Worm (Caenorhabditis elegans): ENCODE measurements around the gene str-178.

str-178 gene

DNA sequence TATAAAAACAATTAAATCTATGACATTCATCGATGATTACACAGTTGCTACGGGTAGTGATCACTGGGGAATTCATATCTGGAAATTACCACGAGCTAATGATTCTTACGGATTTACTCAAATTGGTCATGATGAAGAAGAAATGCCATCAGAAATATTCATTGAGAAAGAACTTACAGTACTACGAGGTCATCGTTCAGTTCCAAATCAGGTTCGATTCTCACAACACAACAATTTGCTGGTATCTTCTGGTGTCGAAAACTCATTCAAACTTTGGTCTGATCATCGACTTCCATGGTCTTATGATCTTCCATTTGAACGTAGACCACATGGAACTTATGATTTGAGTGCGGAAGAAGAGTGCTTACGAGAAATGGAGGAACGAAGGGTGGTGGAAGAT lies 9.8 kb downstream of the str-178 start:
- TF ChIP-seq atf-7 (tag; optimal IDR thresholded peaks at IDR 0.05) (no peak), efl-1 (GFP tag; optimal IDR thresholded peaks at IDR 0.05) (no peak), hmg-20 (GFP tag; IDR thresholded peaks at IDR 0.05) (no peak), ceh-100 (GFP tag; IDR thresholded peaks at IDR 0.05) (no peak), madf-3 (GFP tag; IDR thresholded peaks at IDR 0.05) (no peak), T07F8.4 (tag; optimal IDR thresholded peaks at IDR 0.05) (no peak), attf-3 (GFP tag; conservative IDR thresholded peaks at IDR 0.05) (no peak), snpc-1.3 (tag; optimal IDR thresholded peaks at IDR 0.05; ENCODE audit: insufficient read depth) (no peak), let-526 (GFP tag; IDR thresholded peaks at IDR 0.05) (no peak), fkh-3 (tag; optimal IDR thresholded peaks at IDR 0.05) (no peak), attf-6 (GFP tag; IDR thresholded peaks at IDR 0.05) (no peak)

DNA sequence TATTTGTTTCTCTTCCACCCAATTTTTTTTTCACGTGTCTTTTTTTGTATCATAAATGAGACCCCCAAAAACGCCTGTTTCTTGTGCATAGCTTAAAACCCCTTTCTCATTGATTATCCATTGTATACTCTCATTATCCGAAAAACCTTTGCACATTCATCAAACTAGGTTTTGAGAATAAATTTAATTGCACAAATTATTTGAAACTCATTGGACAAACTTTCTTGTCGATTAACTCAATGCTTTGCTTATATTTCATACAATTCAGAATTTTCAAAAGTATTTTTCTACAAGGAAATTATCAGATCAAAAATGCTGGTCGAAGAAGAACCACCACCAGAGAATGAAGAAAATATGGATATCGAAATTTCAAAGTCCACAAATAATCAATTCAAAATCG lies 12.3 kb downstream of the str-178 start, which contains the start of gene R11D1.1:
Gene R11D1.1 (plus strand): TSS at position 301 of the 400 bp plus-strand sequence.
- TF ChIP-seq sea-2 (GFP tag; IDR thresholded peaks at IDR 0.05) (no peak), die-1 (tag; optimal IDR thresholded peaks at IDR 0.05) (no peak), zim-3 (tag; optimal IDR thresholded peaks at IDR 0.05) (no peak), tbp1 (GFP tag; optimal IDR thresholded peaks at IDR 0.05) (no peak), fkh-3 (tag; optimal IDR thresholded peaks at IDR 0.05) (no peak), ceh-27 (GFP tag; optimal IDR thresholded peaks at IDR 0.05) (no peak), bed-1 (GFP tag; IDR thresholded peaks at IDR 0.05) (no peak), somi-1 (GFP tag; optimal IDR thresholded peaks at IDR 0.05) (no peak), T07F8.4 (tag; optimal IDR thresholded peaks at IDR 0.05) (no peak), dpl-1 (GFP tag; optimal IDR thresholded peaks at IDR 0.05) (no peak), unc-62 (GFP tag; optimal IDR thresholded peaks at IDR 0.05) (no peak), F10E7.11 (tag; optimal IDR thresholded peaks at IDR 0.05) (no peak), B0019.2 (GFP tag; conservative IDR thresholded peaks at IDR 0.05) (no peak), athp-1 (tag; optimal IDR thresholded peaks at IDR 0.05) (no peak), ceh-79 (tag; optimal IDR thresholded peaks at IDR 0.05) (no peak)

DNA sequence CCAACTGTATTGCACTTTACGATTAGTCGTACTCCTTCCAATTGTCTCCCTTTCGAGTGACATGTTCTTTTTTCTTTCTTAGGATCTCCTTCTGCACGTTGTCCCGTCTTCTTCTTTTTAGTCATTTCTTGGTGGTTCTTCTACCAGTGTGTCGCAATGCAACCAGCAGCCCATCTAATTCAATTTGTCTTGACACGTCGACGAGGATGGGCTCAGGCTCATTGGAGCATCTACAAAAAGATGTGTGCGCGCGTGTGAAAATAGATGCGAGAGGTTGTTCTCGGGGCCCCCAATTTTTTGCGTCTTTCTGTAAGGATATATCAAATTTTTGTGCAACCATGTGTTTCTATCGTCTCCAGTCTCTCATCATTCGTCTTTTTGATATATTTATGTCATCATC lies 14.7 kb downstream of the str-178 start:
- TF ChIP-seq C06A6.2 (GFP tag; conservative IDR thresholded peaks at IDR 0.05) (no peak), nfya-2 (GFP tag; IDR thresholded peaks at IDR 0.05) (no peak), ceh-79 (tag; optimal IDR thresholded peaks at IDR 0.05) (no peak)

DNA sequence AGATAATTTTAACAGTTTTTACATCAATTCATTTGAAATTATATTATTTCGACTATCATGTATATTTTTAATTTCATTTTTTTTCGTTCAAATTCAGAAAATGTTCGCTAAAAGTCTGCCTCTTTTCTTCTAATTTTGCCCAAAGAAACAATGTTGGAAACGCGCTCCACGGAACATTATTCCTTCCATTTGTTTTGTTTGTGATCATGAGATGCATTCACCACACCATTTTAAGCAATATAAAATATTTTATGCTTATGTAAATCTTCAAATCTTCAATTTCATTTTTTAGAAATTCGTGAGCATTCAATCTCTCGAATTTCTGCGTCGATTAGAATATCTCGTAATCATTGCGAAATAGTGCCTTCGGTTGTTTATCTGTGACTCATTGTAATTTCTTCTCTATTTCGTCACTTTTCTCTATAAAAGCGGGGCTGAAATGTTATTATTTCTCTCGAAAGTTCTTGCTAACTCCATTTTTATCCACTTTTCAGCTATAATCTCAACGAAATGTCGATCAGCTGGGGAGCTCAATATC lies 18.9 kb downstream of the str-178 start, which contains the start of gene istr-1:
Gene istr-1 (plus strand): TSS at position 495 of the 538 bp plus-strand sequence.
- TF ChIP-seq xnd-1 (tag; optimal IDR thresholded peaks at IDR 0.05), result no peak
- TF ChIP-seq snpc-1.1 (tag; optimal IDR thresholded peaks at IDR 0.05; ENCODE audit: insufficient read depth), result no peak
- TF ChIP-seq mcd-1 (GFP tag; IDR thresholded peaks at IDR 0.05), result 0 out of 2 replicates have a peak, but pooled peaks have one; percentile 29
- no peak for TF ChIP-seq let-526 (GFP tag; IDR thresholded peaks at IDR 0.05)
- peak; percentile 92 for TF ChIP-seq cebp-1 (GFP tag; IDR thresholded peaks at IDR 0.05)
- TF ChIP-seq cebp-1 (tag; optimal IDR thresholded peaks at IDR 0.05), result peak; percentile 98
- no peak for TF ChIP-seq athp-1 (tag; optimal IDR thresholded peaks at IDR 0.05)
- TF ChIP-seq aptf-2 (GFP tag; conservative IDR thresholded peaks at IDR 0.05), result no peak
- TF ChIP-seq attf-5 (GFP tag; optimal IDR thresholded peaks at IDR 0.05), result peak; percentile 44
- peak; percentile 23 for TF ChIP-seq nhr-80 (tag; optimal IDR thresholded peaks at IDR 0.05)

Measured in whole organism, young adult.